Worm (Caenorhabditis elegans) whole organism, L3 larva: ENCODE measurements around the gene T01C1.4.

Experiments
- R02D3.7 ChIP-seq: fragments of 150-350 bp; optimal IDR thresholded peaks from 2 replicates; lab custom pipeline; 2014; ENCODE audit warnings: missing biosample characterization, missing genetic modification characterization
- ceh-16 ChIP-seq: sonication (generic microtip); optimal IDR thresholded peaks from 2 replicates; lab custom pipeline; 2017; ENCODE audit warnings: missing biosample characterization, missing genetic modification characterization
- daf-12 ChIP-seq: fragments of 150-350 bp; optimal IDR thresholded peaks from 2 replicates; lab custom pipeline; 2014; ENCODE audit warnings: missing biosample characterization, missing genetic modification reagents, missing genetic modification characterization
- egl-5 ChIP-seq: fragments of 150-350 bp; optimal IDR thresholded peaks from 2 replicates; lab custom pipeline; 2017; ENCODE audit warnings: missing biosample characterization, missing genetic modification reagents, missing genetic modification characterization, inconsistent platforms
- elt-2 ChIP-seq: sonication (generic microtip); optimal IDR thresholded peaks from 2 replicates; lab custom pipeline; 2016; ENCODE audit warnings: missing genetic modification reagents, mild to moderate bottlenecking, missing genetic modification characterization, missing compliant biosample characterization
- eor-1 ChIP-seq, 2 experiments: fragments of 150-350 bp; optimal IDR thresholded peaks; 2 replicates each; lab custom pipeline; 2014 to 2018; ENCODE audit warnings: missing biosample characterization in 2 of 2, missing genetic modification characterization in 2 of 2
- fkh-10 ChIP-seq: sonication (generic microtip); optimal IDR thresholded peaks from 2 replicates; lab custom pipeline; 2017; ENCODE audit warnings: missing biosample characterization, missing genetic modification reagents, missing genetic modification characterization
- fkh-2 ChIP-seq: fragments of 150-350 bp; optimal IDR thresholded peaks from 2 replicates; lab custom pipeline; 2014; ENCODE audit warnings: missing biosample characterization, missing genetic modification reagents, missing genetic modification characterization
- fos-1 ChIP-seq: fragments of 150-350 bp; optimal IDR thresholded peaks from 2 replicates; lab custom pipeline; 2014; ENCODE audit warnings: missing biosample characterization, missing genetic modification characterization
- jun-1 ChIP-seq: fragments of 150-350 bp; optimal IDR thresholded peaks from 2 replicates; lab custom pipeline; 2014; ENCODE audit warnings: missing biosample characterization, missing genetic modification reagents, missing genetic modification characterization
- mdl-1 ChIP-seq: fragments of 150-350 bp; optimal IDR thresholded peaks from 2 replicates; lab custom pipeline; 2014; ENCODE audit warnings: missing biosample characterization, missing genetic modification characterization
- nfya-1 ChIP-seq: sonication (generic microtip); optimal IDR thresholded peaks from 2 replicates; lab custom pipeline; 2017; ENCODE audit warnings: missing genetic modification characterization, mild to moderate bottlenecking, missing compliant biosample characterization, antibody characterized with exemption, moderate library complexity; ENCODE audit not compliant: insufficient read depth
- nhr-11 ChIP-seq: fragments of 150-350 bp; optimal IDR thresholded peaks from 2 replicates; lab custom pipeline; 2014; ENCODE audit warnings: missing biosample characterization, missing genetic modification characterization
- nhr-12 ChIP-seq: fragments of 150-350 bp; optimal IDR thresholded peaks from 2 replicates; lab custom pipeline; 2014; ENCODE audit warnings: missing biosample characterization, missing genetic modification characterization
- nhr-23 ChIP-seq: fragments of 150-350 bp; optimal IDR thresholded peaks from 2 replicates; lab custom pipeline; 2014; ENCODE audit warnings: missing biosample characterization, missing genetic modification reagents, missing genetic modification characterization
- nhr-43 ChIP-seq: sonication (generic microtip); optimal IDR thresholded peaks from 2 replicates; lab custom pipeline; 2016; ENCODE audit warnings: mild to moderate bottlenecking, missing genetic modification characterization, missing compliant biosample characterization; ENCODE audit not compliant: poor library complexity, severe bottlenecking
- nhr-67 ChIP-seq: fragments of 150-350 bp; optimal IDR thresholded peaks from 2 replicates; lab custom pipeline; 2014; ENCODE audit warnings: missing biosample characterization, missing genetic modification characterization
- nhr-76 ChIP-seq: fragments of 150-350 bp; sonication (generic microtip); optimal IDR thresholded peaks from 5 replicates; lab custom pipeline; 2014; ENCODE audit warnings: missing biosample characterization, missing genetic modification characterization
- nhr-77 ChIP-seq: fragments of 150-350 bp; optimal IDR thresholded peaks from 2 replicates; lab custom pipeline; 2014; ENCODE audit warnings: missing biosample characterization, missing genetic modification characterization
- pha-4 ChIP-seq: fragments of 150-350 bp; optimal IDR thresholded peaks from 2 replicates; lab custom pipeline; 2014; ENCODE audit warnings: missing biosample characterization, missing genetic modification reagents, missing genetic modification characterization
- pqm-1 ChIP-seq: fragments of 150-350 bp; optimal IDR thresholded peaks from 2 replicates; lab custom pipeline; 2017; ENCODE audit warnings: missing biosample characterization, missing genetic modification characterization, inconsistent platforms
- skn-1 ChIP-seq: fragments of 150-350 bp; optimal IDR thresholded peaks from 2 replicates; lab custom pipeline; 2014; ENCODE audit warnings: missing biosample characterization, missing genetic modification characterization
- snpc-4 ChIP-seq: fragments of 150-350 bp; optimal IDR thresholded peaks from 2 replicates; lab custom pipeline; 2014; ENCODE audit warnings: missing biosample characterization, missing genetic modification characterization
- unc-39 ChIP-seq: sonication (generic microtip); optimal IDR thresholded peaks from 4 replicates; lab custom pipeline; 2017; ENCODE audit warnings: missing biosample characterization, missing genetic modification characterization
- unc-62 ChIP-seq: fragments of 150-350 bp; sonication (generic microtip); optimal IDR thresholded peaks from 4 replicates; lab custom pipeline; 2014; ENCODE audit warnings: missing biosample characterization, missing genetic modification reagents, missing genetic modification characterization
- zag-1 ChIP-seq: fragments of 150-350 bp; optimal IDR thresholded peaks from 2 replicates; lab custom pipeline; 2014; ENCODE audit warnings: missing biosample characterization, missing genetic modification characterization
- ztf-11 ChIP-seq: fragments of 150-350 bp; optimal IDR thresholded peaks from 2 replicates; lab custom pipeline; 2014; ENCODE audit warnings: missing biosample characterization, missing genetic modification characterization
- ztf-4 ChIP-seq: fragments of 150-350 bp; optimal IDR thresholded peaks from 2 replicates; lab custom pipeline; 2014; ENCODE audit warnings: missing biosample characterization, missing genetic modification characterization

Gene T01C1.4

DNA sequence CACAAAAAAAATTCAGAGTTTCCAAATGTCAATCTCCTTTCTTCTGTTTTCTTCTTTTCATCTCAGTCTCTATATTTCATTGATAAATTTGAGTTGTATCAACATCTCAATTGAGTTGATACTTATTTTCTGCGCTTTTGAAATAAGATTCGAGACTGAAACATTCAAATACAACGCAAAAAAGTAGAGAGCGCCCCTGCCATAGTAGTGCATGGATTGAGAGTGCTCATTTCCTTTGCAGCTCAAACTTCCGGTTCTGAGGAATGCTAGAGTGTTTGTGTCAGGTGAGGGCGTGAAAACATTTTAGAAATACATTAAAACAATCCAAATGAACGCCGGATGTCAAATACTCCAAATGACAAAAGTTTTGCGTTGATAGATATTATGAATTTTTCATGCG, 46.5 kb upstream of the T01C1.4 start:
- TF ChIP-seq jun-1 (tag; lab: Kevin White, UChicago) (no peak), snpc-4 (tag; lab: Kevin White, UChicago) (no peak), fkh-2 (tag; lab: Kevin White, UChicago) (no peak)
- TF ChIP-seq, all 47 proteins: peak for 0

DNA sequence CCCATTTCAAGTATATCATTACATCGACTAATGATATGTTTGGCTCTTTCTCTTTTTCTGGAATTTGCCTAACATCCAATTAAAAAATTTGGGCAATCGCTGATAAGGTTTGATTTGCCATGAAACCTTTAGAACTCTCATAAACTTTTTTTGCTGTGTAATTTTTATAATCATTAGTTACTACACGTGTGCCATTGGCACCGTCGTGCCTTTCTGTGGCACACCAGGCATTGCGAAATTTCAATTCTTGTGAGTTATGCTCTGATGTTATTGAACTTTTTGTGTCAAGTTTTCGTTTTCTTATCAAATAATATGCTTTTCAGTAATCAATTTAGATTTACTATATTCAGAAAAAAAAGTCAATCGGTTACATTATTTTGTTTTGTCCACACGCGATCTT, 44.0 kb upstream of the T01C1.4 start:
- TF ChIP-seq nhr-11 (tag; lab: Kevin White, UChicago) (no peak), egl-5 (no peak), ceh-16 (no peak), elt-2 (tag; lab: Kevin White, UChicago) (peak; percentile 54), nhr-76 (tag; lab: Kevin White, UChicago) (no peak)

ce11 chrX:10758453-10758852, 41.5 kb upstream of the T01C1.4 start:
- TF ChIP-seq fkh-2 (tag; lab: Kevin White, UChicago): no peak
- no peak for TF ChIP-seq pqm-1 (tag; lab: Kevin White, UChicago)
- no peak for TF ChIP-seq pha-4
- no peak for TF ChIP-seq nhr-11 (tag; lab: Kevin White, UChicago)

- no peak for TF ChIP-seq R02D3.7 (tag; lab: Kevin White, UChicago)
- no peak for TF ChIP-seq nhr-23 (tag; lab: Kevin White, UChicago)
- TF ChIP-seq fos-1 (tag; lab: Kevin White, UChicago): no peak
- TF ChIP-seq nhr-77 (tag; lab: Kevin White, UChicago): no peak
- TF ChIP-seq nfya-1 (tag; lab: Kevin White, UChicago): no peak
- no peak for TF ChIP-seq jun-1 (tag; lab: Kevin White, UChicago)
- TF ChIP-seq ztf-4 (tag; lab: Kevin White, UChicago): no peak
- no peak for TF ChIP-seq pqm-1 (tag; lab: Kevin White, UChicago)
- no peak for TF ChIP-seq unc-62
- TF ChIP-seq pha-4: no peak
- TF ChIP-seq snpc-4 (tag; lab: Kevin White, UChicago): no peak
- no peak for TF ChIP-seq mdl-1 (tag; lab: Kevin White, UChicago)
- no peak for TF ChIP-seq skn-1 (tag; lab: Kevin White, UChicago)
- TF ChIP-seq, all 47 proteins: peak for 0
These were observed 40.7 kb upstream of the T01C1.4 start, which contains the start of gene R07A4.4 for ce11 chrX:10757608-10758007. R07A4.4 (minus strand) TSS chrX:10757708.

ce11 chrX:10756185-10756584, 39.3 kb upstream of the T01C1.4 start:
- TF ChIP-seq ceh-16: no peak
- peak; percentile 26 for TF ChIP-seq nhr-23 (tag; lab: Kevin White, UChicago)
- TF ChIP-seq nhr-43 (tag; lab: Kevin White, UChicago): peak; percentile 14

DNA sequence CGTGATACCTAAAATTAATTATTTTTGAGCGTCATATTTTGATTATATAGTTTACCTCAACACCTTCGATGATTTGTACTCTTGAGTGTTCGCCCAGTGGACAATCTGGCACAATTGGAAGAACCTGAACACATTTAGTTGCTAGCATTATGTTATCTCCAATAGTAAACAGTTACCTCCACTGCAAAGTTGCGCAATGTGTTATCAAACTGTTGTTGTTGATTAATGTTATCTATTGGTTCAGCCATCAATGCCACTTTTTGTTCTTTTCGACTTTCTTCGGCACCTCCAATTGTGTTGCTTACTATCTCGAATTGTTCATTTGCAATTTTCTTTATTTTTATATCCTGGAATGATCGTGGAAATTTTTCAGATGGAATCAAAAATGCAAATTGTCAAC, 37.6 kb upstream of the T01C1.4 start:
- TF ChIP-seq unc-62: no peak
- TF ChIP-seq nhr-76 (tag; lab: Kevin White, UChicago): no peak
- no peak for TF ChIP-seq daf-12 (tag; lab: Kevin White, UChicago)
- no peak for TF ChIP-seq nhr-11 (tag; lab: Kevin White, UChicago)
- no peak for TF ChIP-seq nhr-12
- no peak for TF ChIP-seq ztf-11
- no peak for TF ChIP-seq eor-1 (tag; optimal IDR thresholded peaks at IDR 0.05; lab: Kevin White, UChicago)
- no peak for TF ChIP-seq zag-1
- TF ChIP-seq nfya-1 (tag; lab: Kevin White, UChicago): no peak

DNA sequence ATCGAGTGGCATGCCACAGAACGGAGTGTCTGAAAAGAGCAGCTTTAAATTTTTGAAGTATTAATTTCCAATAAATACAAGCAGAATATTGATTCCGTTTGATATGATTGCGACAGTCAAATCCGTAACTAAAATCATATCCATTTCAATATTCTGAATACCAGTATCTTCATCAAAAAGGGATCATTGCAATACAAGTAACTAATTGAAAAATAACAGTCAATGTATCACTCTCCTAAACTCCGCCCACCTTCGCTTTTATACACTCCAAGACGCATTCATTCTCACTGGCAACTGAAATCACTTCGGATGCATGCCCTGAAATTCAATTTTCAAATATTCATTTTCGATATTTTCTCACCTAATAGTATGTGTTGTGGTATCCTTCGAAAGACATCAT, 36.5 kb upstream of the T01C1.4 start, which contains the start of gene R07A4.3:
Gene R07A4.3 (plus strand): TSS at position 301 of the 400 bp plus-strand sequence.
- no peak for TF ChIP-seq fkh-10 (GFP tag; lab: Kevin White, UChicago)
- TF ChIP-seq unc-39 (tag; lab: Kevin White, UChicago): no peak
- no peak for TF ChIP-seq unc-62
- TF ChIP-seq eor-1 (tag; optimal IDR thresholded peaks at IDR 0.05; lab: Kevin White, UChicago): no peak
- no peak for TF ChIP-seq nhr-67 (tag; lab: Kevin White, UChicago)
